Fruit fly (Drosophila melanogaster): ENCODE data around the gene ppk21.

DNA sequence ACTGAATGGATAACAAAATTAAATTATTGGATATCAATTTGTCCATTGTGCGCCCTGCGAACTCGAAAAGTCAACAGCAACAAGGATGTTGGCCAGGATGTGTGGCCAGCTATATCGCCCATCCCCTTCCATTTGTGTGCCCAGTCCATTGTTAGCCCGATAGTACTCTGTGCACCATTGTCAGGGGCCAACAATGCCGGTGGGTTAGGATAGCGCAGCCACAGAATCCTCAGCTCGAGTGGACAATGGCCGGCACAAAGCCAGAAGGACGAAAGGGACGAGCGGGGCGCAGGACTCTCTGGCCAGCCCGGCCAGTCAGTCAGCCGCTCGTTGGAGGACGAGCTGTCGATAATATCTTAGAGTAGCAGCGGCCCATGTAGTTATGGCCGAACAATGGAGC is 33.3 kb downstream of the ppk21 start:
- TF ChIP-seq fru (GFP tag; optimal IDR thresholded peaks at IDR 0.05): no peak
- no peak for TF ChIP-seq Hr83 (GFP tag; optimal IDR thresholded peaks at IDR 0.05; ENCODE audit: poor library complexity, severe bottlenecking)
- TF ChIP-seq usp (GFP tag; optimal IDR thresholded peaks at IDR 0.05): no peak
- TF ChIP-seq Abd-B (GFP tag; optimal IDR thresholded peaks at IDR 0.05): no peak
- no peak for TF ChIP-seq rgr (GFP tag; optimal IDR thresholded peaks at IDR 0.05)
- TF ChIP-seq psq (GFP tag; optimal IDR thresholded peaks at IDR 0.05): no peak
- TF ChIP-seq N (GFP tag; optimal IDR thresholded peaks at IDR 0.05): no peak
- TF ChIP-seq Myc (optimal IDR thresholded peaks at IDR 0.05): no peak
- TF ChIP-seq HLH106 (tag; optimal IDR thresholded peaks at IDR 0.05): no peak
- TF ChIP-seq foxo (GFP tag; optimal IDR thresholded peaks at IDR 0.05): no peak
- no peak for TF ChIP-seq pan (optimal IDR thresholded peaks at IDR 0.05)
- TF ChIP-seq Dfd (GFP tag; optimal IDR thresholded peaks at IDR 0.05): no peak
- TF ChIP-seq OdsH (GFP tag; optimal IDR thresholded peaks at IDR 0.05): no peak

Measured in whole organism, wandering third instar larva.